Worm (Caenorhabditis elegans) whole organism, L4/young adult: ENCODE measurements around the gene T01B4.3.

Source experiments
- W03F9.2 ChIP-seq: fragments of 150-350 bp; optimal IDR thresholded peaks from 2 replicates; lab custom pipeline; 2014; ENCODE audit warnings: missing biosample characterization, missing genetic modification characterization
- dao-5 ChIP-seq: sonication (generic microtip); optimal IDR thresholded peaks from 2 replicates; lab custom pipeline; 2016; ENCODE audit warnings: missing genotype, missing genetic modification characterization, moderate library complexity, missing compliant biosample characterization
- him-1 ChIP-seq: sonication (generic microtip); optimal IDR thresholded peaks from 2 replicates; lab custom pipeline; 2016; ENCODE audit warnings: missing genotype, missing genetic modification reagents, missing genetic modification characterization, missing compliant biosample characterization

T01B4.3 gene

ce11 chrX:16337399-16337798, 19.9 kb upstream of the T01B4.3 start:
- TF ChIP-seq W03F9.2 (no peak), dao-5 (tag; lab: Kevin White, UChicago) (no peak), him-1 (tag; lab: Kevin White, UChicago) (no peak)

ce11 chrX:16336940-16337339, 19.4 kb upstream of the T01B4.3 start:
- TF ChIP-seq dao-5 (tag; lab: Kevin White, UChicago), result no peak
- TF ChIP-seq him-1 (tag; lab: Kevin White, UChicago), result no peak
- TF ChIP-seq W03F9.2, result no peak

- TF ChIP-seq him-1 (tag; lab: Kevin White, UChicago), result no peak
- TF ChIP-seq dao-5 (tag; lab: Kevin White, UChicago), result no peak
Measured at ce11 chrX:16335396-16335795, 17.9 kb upstream of the T01B4.3 start.

ce11 chrX:16331932-16332485, 14.5 kb upstream of the T01B4.3 start, which contains the start of gene taf-3:
taf-3 (plus strand) TSS chrX:16332435.
- TF ChIP-seq him-1 (tag; lab: Kevin White, UChicago) (no peak), W03F9.2 (no peak), dao-5 (tag; lab: Kevin White, UChicago) (no peak)

- no peak for TF ChIP-seq him-1 (tag; lab: Kevin White, UChicago)
- no peak for TF ChIP-seq dao-5 (tag; lab: Kevin White, UChicago)
- TF ChIP-seq W03F9.2, result no peak
Measured at ce11 chrX:16331425-16331824, 13.9 kb upstream of the T01B4.3 start.

ce11 chrX:16328328-16328727, 10.8 kb upstream of the T01B4.3 start, which contains the start of gene C11G6.2:
C11G6.2 (plus strand) TSS chrX:16328628.
- TF ChIP-seq dao-5 (tag; lab: Kevin White, UChicago), result no peak

ce11 chrX:16327229-16327628, 9.7 kb upstream of the T01B4.3 start:
- TF ChIP-seq W03F9.2 (no peak), dao-5 (tag; lab: Kevin White, UChicago) (no peak), him-1 (tag; lab: Kevin White, UChicago) (no peak)

ce11 chrX:16324222-16324621, 6.7 kb upstream of the T01B4.3 start:
- TF ChIP-seq W03F9.2 (no peak), him-1 (tag; lab: Kevin White, UChicago) (no peak), dao-5 (tag; lab: Kevin White, UChicago) (no peak)

ce11 chrX:16321864-16322263, 4.3 kb upstream of the T01B4.3 start:
- TF ChIP-seq him-1 (tag; lab: Kevin White, UChicago), result no peak
- no peak for TF ChIP-seq dao-5 (tag; lab: Kevin White, UChicago)
- TF ChIP-seq W03F9.2, result no peak

- TF ChIP-seq dao-5 (tag; lab: Kevin White, UChicago) (no peak), W03F9.2 (no peak), him-1 (tag; lab: Kevin White, UChicago) (no peak)
Measured at ce11 chrX:16321327-16321726, 3.8 kb upstream of the T01B4.3 start.

ce11 chrX:16318248-16318647, 719 bp upstream of the T01B4.3 start:
- TF ChIP-seq dao-5 (tag; lab: Kevin White, UChicago) (no peak), W03F9.2 (no peak), him-1 (tag; lab: Kevin White, UChicago) (no peak)

- TF ChIP-seq him-1 (tag; lab: Kevin White, UChicago) (no peak), dao-5 (tag; lab: Kevin White, UChicago) (no peak), W03F9.2 (no peak)
Measured at ce11 chrX:16309705-16310104, 7.8 kb downstream of the T01B4.3 start.

- TF ChIP-seq dao-5 (tag; lab: Kevin White, UChicago), result no peak
- TF ChIP-seq him-1 (tag; lab: Kevin White, UChicago), result no peak
- no peak for TF ChIP-seq W03F9.2
Measured at ce11 chrX:16306164-16306563, 11.4 kb downstream of the T01B4.3 start, which contains the start of gene twk-22. twk-22 (plus strand) TSS chrX:16306464.

- TF ChIP-seq him-1 (tag; lab: Kevin White, UChicago) (no peak), dao-5 (tag; lab: Kevin White, UChicago) (no peak), W03F9.2 (no peak)
Measured at ce11 chrX:16300422-16300821, 17.1 kb downstream of the T01B4.3 start.

- no peak for TF ChIP-seq W03F9.2
- no peak for TF ChIP-seq dao-5 (tag; lab: Kevin White, UChicago)
- TF ChIP-seq him-1 (tag; lab: Kevin White, UChicago), result no peak
Measured at ce11 chrX:16299859-16300258, 17.7 kb downstream of the T01B4.3 start, which contains the start of gene twk-21. twk-21 (plus strand) TSS chrX:16299892.
